Fruit fly (Drosophila melanogaster): ENCODE measurements around the gene CG31883.

The CG31883 gene

DNA sequence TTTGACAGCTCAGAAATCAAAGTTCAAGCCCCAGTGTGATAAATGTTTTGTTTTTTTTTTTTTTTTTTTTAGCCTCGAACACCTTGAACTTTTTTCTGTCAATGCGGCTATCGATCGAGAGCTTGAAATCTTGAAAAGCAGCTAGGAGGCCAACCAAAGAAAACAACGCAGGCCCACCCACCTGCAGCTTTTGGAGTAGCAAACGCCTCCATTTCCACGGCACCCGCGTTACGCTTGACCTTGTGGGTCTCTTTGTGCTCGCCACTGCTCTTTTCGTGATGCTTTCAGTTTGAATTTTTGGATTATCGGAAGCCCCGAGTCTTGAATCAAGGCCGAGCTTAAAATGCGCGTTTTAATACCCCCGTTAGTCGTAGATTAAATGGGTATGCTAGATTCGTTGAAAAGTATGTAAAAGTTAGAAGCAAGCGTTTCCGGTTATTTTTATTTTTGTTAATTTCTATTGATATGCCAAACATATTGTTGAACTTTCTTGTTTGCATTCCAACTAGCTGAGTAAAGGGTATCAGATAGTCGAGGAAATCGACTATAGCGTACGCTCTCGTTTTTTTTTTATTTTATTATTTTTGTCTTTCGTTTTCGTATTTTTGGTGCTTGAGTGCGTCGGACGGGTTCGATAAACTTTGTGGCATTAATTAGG, 25.4 kb upstream of the CG31883 start (continued):
- TF ChIP-seq Dfd (GFP tag; optimal IDR thresholded peaks at IDR 0.05): no peak
- peak; percentile 64 for TF ChIP-seq h (GFP tag; optimal IDR thresholded peaks at IDR 0.05)
- peak; percentile 43 for TF ChIP-seq rgr (GFP tag; optimal IDR thresholded peaks at IDR 0.05)
- TF ChIP-seq sv (GFP tag; optimal IDR thresholded peaks at IDR 0.05): peak; percentile 67
- no peak for TF ChIP-seq Hr83 (GFP tag; optimal IDR thresholded peaks at IDR 0.05; ENCODE audit: poor library complexity, severe bottlenecking)

DNA sequence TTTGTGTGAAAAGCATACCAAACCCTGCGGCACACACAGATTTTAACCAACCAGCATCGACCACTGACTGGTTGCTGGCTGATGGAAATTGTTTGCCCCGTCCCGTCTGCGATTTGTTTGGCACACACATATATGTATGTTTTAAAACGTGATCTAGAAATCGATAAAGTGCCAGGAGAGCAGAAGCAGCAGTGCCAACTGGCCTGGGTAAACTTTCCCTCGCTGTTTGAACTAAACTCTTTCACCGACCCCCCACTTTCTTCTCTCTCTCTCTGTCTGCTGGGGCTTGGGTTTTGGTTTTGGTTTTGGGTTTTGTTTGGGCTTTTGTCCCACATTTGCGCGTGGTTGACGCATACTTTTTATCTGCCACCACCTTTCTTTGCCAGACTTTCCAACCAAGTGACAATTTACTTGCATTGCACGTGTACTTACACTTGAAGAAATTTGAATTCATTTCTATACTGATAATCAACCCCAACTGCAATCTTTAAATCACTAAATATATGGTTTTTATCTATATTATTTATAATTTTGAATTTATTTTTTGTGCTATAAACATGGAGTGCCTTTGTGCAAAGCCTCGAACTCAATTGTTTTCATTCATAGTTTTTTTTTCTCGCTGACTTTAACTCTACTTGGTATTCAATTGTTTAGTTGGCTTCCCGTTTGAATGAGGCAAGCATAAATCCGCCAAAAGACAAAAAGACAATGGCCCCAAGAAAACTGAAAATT, 22.8 kb upstream of the CG31883 start:
- TF ChIP-seq N (GFP tag; optimal IDR thresholded peaks at IDR 0.05) (no peak), psq (GFP tag; optimal IDR thresholded peaks at IDR 0.05) (no peak), dl (GFP tag; optimal IDR thresholded peaks at IDR 0.05; ENCODE audit: insufficient read depth in 1 of 2, partially characterized antibody in 2 of 2) (no peak), pan (optimal IDR thresholded peaks at IDR 0.05) (no peak), woc (GFP tag; optimal IDR thresholded peaks at IDR 0.05) (no peak), rgr (GFP tag; optimal IDR thresholded peaks at IDR 0.05) (no peak), Hr78 (GFP tag; optimal IDR thresholded peaks at IDR 0.05) (no peak), tai (GFP tag; optimal IDR thresholded peaks at IDR 0.05) (no peak), CG32264 (GFP tag; optimal IDR thresholded peaks at IDR 0.05) (no peak), br (GFP tag; optimal IDR thresholded peaks at IDR 0.05) (no peak), GATAd (GFP tag; optimal IDR thresholded peaks at IDR 0.05) (no peak), ey (GFP tag; optimal IDR thresholded peaks at IDR 0.05) (no peak), Vsx2 (GFP tag; optimal IDR thresholded peaks at IDR 0.05; ENCODE audit: partially characterized antibody) (no peak), OdsH (GFP tag; optimal IDR thresholded peaks at IDR 0.05) (no peak)

DNA sequence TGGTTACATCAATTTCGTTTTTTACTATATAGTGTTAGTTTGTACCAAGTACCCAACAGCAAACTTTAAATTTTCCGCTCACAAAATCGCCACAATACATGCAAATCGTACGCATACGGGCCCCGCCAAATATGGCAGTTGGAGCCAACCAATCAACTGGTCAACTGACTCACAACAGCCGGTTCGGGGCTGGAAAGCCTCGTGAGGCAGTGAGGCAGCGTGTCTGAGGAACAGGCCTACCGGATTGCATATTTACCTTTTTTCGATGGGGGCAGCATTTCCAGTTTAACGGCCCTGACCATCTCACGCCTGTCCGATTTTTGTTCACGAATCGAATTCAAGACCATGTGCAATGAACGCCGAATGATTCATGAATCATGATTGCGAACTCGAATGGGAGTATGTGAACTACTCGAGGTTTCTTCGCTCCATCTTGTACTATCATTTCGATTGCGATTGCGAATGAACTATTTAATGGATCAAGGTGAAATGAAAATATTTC, 21.7 kb upstream of the CG31883 start:
- TF ChIP-seq Hr78 (GFP tag; optimal IDR thresholded peaks at IDR 0.05): no peak
- TF ChIP-seq psq (GFP tag; optimal IDR thresholded peaks at IDR 0.05): no peak
- peak; percentile 37 for TF ChIP-seq Dif (GFP tag; optimal IDR thresholded peaks at IDR 0.05; ENCODE audit: partially characterized antibody)
- TF ChIP-seq dmrt93B (GFP tag; optimal IDR thresholded peaks at IDR 0.05): no peak
- no peak for TF ChIP-seq Rel (GFP tag; optimal IDR thresholded peaks at IDR 0.05)
- peak; percentile 6 for TF ChIP-seq Rel (tag; optimal IDR thresholded peaks at IDR 0.05)
- TF ChIP-seq Vsx2 (GFP tag; optimal IDR thresholded peaks at IDR 0.05; ENCODE audit: partially characterized antibody): peak; percentile 21
- TF ChIP-seq brk (GFP tag; optimal IDR thresholded peaks at IDR 0.05): no peak

DNA sequence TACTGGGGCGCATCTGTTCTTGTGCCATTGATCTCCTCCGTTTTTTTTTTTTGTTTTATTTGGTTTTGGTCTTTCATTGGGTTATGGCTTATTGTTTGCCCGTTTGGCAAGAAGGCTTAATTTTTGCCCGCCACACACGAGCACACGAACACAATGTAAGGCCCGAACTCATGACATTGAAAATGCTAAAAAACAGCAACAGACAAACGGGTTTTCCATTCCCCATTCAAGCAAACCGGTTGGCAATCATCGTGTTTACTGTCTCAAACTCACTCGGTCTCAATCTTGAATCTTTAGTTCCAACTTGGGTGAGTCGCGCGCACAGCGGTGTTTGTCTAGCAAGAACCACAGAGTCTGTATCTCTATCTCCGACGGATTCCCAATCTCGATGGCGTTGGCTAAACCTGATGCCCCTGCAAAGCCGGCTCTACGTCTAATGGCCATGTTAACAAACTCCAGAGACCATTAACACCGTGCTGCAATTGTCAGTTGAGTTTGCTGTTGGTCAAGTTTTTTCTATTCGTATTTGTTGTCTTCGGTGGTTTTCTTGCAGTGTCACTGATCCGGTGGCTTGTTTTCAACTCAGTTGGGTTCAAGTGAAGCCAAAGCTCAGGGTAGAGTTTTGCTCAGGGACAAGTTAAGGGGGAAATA, 19.6 kb upstream of the CG31883 start:
- peak; percentile 15 for TF ChIP-seq Dif (GFP tag; optimal IDR thresholded peaks at IDR 0.05; ENCODE audit: partially characterized antibody)
- TF ChIP-seq Hnf4 (GFP tag; optimal IDR thresholded peaks at IDR 0.05): no peak
- no peak for TF ChIP-seq jim (GFP tag; optimal IDR thresholded peaks at IDR 0.05)
- TF ChIP-seq Hr83 (GFP tag; optimal IDR thresholded peaks at IDR 0.05; ENCODE audit: poor library complexity, severe bottlenecking): peak; percentile 7
- TF ChIP-seq Vsx2 (GFP tag; optimal IDR thresholded peaks at IDR 0.05; ENCODE audit: partially characterized antibody): peak; percentile 60
- TF ChIP-seq woc (GFP tag; optimal IDR thresholded peaks at IDR 0.05): no peak

DNA sequence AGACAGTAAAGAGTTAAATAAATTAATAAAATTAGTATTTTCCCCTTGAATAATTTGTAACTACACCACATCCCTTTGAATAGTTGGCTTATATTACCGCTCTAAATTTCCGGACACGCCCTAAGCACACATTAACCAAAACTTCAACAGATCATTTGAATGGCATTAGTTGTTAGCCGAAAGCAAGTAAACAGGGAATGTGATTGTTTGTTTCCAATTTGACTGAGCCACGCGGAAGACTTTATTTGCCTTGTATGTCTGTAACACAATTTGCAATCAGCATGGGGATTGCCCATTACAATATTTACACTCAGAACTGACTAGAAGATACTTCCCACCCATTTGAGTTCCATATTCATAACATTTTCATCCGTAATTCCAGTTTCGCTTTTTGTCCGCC, 18.7 kb upstream of the CG31883 start:
- TF ChIP-seq Dfd (GFP tag; optimal IDR thresholded peaks at IDR 0.05) (no peak), Sp1 (GFP tag; optimal IDR thresholded peaks at IDR 0.05) (no peak), br (GFP tag; optimal IDR thresholded peaks at IDR 0.05) (no peak), N (GFP tag; optimal IDR thresholded peaks at IDR 0.05) (no peak), Rel (GFP tag; optimal IDR thresholded peaks at IDR 0.05) (no peak), Rel (tag; optimal IDR thresholded peaks at IDR 0.05) (no peak), rgr (GFP tag; optimal IDR thresholded peaks at IDR 0.05) (no peak)

DNA sequence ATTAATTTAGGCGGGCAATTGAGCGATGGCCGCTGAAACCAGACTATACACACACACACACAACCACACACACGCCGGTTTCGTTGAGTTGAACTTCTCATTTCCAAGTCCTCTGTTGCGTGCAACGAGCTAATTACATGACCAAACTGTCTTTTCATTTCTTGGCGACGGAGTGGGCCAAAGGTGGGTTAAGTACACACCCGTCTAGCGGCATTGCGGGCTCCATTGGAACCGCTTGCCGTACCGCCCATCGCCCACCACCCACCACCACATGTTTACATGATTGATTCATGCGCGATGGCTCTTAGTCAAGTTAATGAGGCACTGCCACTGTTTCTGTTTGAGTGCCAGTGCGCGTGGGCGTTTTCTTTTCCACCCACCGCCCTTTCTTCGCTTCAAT, 17.9 kb upstream of the CG31883 start:
- TF ChIP-seq Sp1 (GFP tag; optimal IDR thresholded peaks at IDR 0.05) (no peak), pan (optimal IDR thresholded peaks at IDR 0.05) (no peak), Hnf4 (GFP tag; optimal IDR thresholded peaks at IDR 0.05) (no peak), dl (GFP tag; optimal IDR thresholded peaks at IDR 0.05; ENCODE audit: insufficient read depth in 1 of 2, partially characterized antibody in 2 of 2) (no peak), foxo (GFP tag; optimal IDR thresholded peaks at IDR 0.05) (no peak), OdsH (GFP tag; optimal IDR thresholded peaks at IDR 0.05) (no peak), GATAd (GFP tag; optimal IDR thresholded peaks at IDR 0.05) (no peak), CG32264 (GFP tag; optimal IDR thresholded peaks at IDR 0.05) (no peak), woc (GFP tag; optimal IDR thresholded peaks at IDR 0.05) (no peak), tai (GFP tag; optimal IDR thresholded peaks at IDR 0.05) (no peak), Hr78 (GFP tag; optimal IDR thresholded peaks at IDR 0.05) (no peak), lola (GFP tag; optimal IDR thresholded peaks at IDR 0.05) (no peak), Jra (GFP tag; optimal IDR thresholded peaks at IDR 0.05) (no peak), ey (GFP tag; optimal IDR thresholded peaks at IDR 0.05) (no peak)

Measured in whole organism, wandering third instar larva.